Worm (Caenorhabditis elegans) whole organism, young adult: Measurements from ENCODE around the gene npr-21.

Source experiments
- bed-1 ChIP-seq: fragments of 200-800 bp; sonication (Bioruptor generic); IDR thresholded peaks from 2 replicates; pipeline ENCODE4 v1.3.6; 2022; ENCODE audit warnings: missing genetic modification reagents, missing genetic modification characterization, missing compliant biosample characterization
- ccch-3 ChIP-seq: fragments of 200-800 bp; sonication (Bioruptor generic); optimal IDR thresholded peaks from 2 replicates; lab custom pipeline; 2018; ENCODE audit warnings: mild to moderate bottlenecking, missing genetic modification characterization, missing compliant biosample characterization
- him-1 ChIP-seq: sonication (generic microtip); optimal IDR thresholded peaks from 2 replicates; lab custom pipeline; 2016; ENCODE audit warnings: missing genotype, missing genetic modification reagents, missing genetic modification characterization, missing compliant biosample characterization
- hsf-1 ChIP-seq: fragments of 200-800 bp; sonication (Bioruptor generic); IDR thresholded peaks from 2 replicates; pipeline ENCODE4 v1.3.6; 2022; ENCODE audit warnings: missing genetic modification reagents, missing genetic modification characterization, missing compliant biosample characterization
- lin-54 ChIP-seq: fragments of 200-800 bp; sonication (Bioruptor generic); optimal IDR thresholded peaks from 2 replicates; lab custom pipeline; 2018; ENCODE audit warnings: mild to moderate bottlenecking, missing genetic modification characterization, missing compliant biosample characterization
- unc-62 ChIP-seq: fragments of 150-350 bp; optimal IDR thresholded peaks from 2 replicates; lab custom pipeline; 2014; ENCODE audit warnings: missing biosample characterization, missing genetic modification reagents, missing genetic modification characterization
- ztf-26 ChIP-seq: sonication (generic microtip); optimal IDR thresholded peaks from 2 replicates; lab custom pipeline; 2017; ENCODE audit warnings: missing genetic modification characterization, missing compliant biosample characterization

ce11 chrX:17149877-17150490, 7.8 kb downstream of the npr-21 start, which contains the start of gene T23C6.4:
- TF ChIP-seq hsf-1 (GFP tag; lab: Robert Waterston, UW) (no peak), unc-62 (GFP tag; lab: Kevin White, UChicago) (no peak), bed-1 (GFP tag; lab: Robert Waterston, UW) (no peak), him-1 (no peak), ccch-3 (GFP tag; lab: Kevin White, UChicago) (no peak), lin-54 (no peak), ztf-26 (tag; lab: Kevin White, UChicago) (no peak)
